Worm (Caenorhabditis elegans): ENCODE results near the gene efl-1.
"Not testable (repeated sequence)": the region's sequence is repeated elsewhere in the genome, so short reads cannot be mapped to it uniquely, and the experiment has no call there.

The efl-1 gene

ce11 chrV:16950036-16950435, 15.4 kb downstream of the efl-1 start:
- no peak for TF ChIP-seq pes-1 (GFP tag; IDR thresholded peaks at IDR 0.05)
- TF ChIP-seq ets-7 (tag; optimal IDR thresholded peaks at IDR 0.05), result no peak
- no peak for TF ChIP-seq tra-4 (tag; optimal IDR thresholded peaks at IDR 0.05)
- TF ChIP-seq F13C5.2 (tag; optimal IDR thresholded peaks at IDR 0.05), result no peak
- no peak for TF ChIP-seq hmg-4 (GFP tag; optimal IDR thresholded peaks at IDR 0.05)
- TF ChIP-seq ceh-13 (GFP tag; optimal IDR thresholded peaks at IDR 0.05), result no peak
- TF ChIP-seq ceh-36 (tag; optimal IDR thresholded peaks at IDR 0.05), result no peak
- no peak for TF ChIP-seq hnd-1 (tag; optimal IDR thresholded peaks at IDR 0.05)
- TF ChIP-seq ama-1 (optimal IDR thresholded peaks at IDR 0.05), result no peak
- no peak for TF ChIP-seq tbx-11 (GFP tag; IDR thresholded peaks at IDR 0.05)
- no peak for TF ChIP-seq aly-1 (tag; optimal IDR thresholded peaks at IDR 0.05)
- TF ChIP-seq flt-1 (GFP tag; IDR thresholded peaks at IDR 0.05), result no peak
- TF ChIP-seq tbx-37 (GFP tag; conservative IDR thresholded peaks at IDR 0.05), result no peak
- no peak for TF ChIP-seq B0310.2 (tag; optimal IDR thresholded peaks at IDR 0.05)
- no peak for TF ChIP-seq sea-1 (GFP tag; conservative IDR thresholded peaks at IDR 0.05)
- TF ChIP-seq hmbx-1 (tag; optimal IDR thresholded peaks at IDR 0.05), result no peak
- no peak for TF ChIP-seq scrt-1 (GFP tag; IDR thresholded peaks at IDR 0.05)

ce11 chrV:16949609-16950008, 15.9 kb downstream of the efl-1 start, which contains the start of gene fbxa-111:
Gene fbxa-111, minus strand, starts transcription at chrV:16949709.
- TF ChIP-seq flt-1 (GFP tag; IDR thresholded peaks at IDR 0.05); tbx-11 (GFP tag; IDR thresholded peaks at IDR 0.05); aly-1 (tag; optimal IDR thresholded peaks at IDR 0.05): not testable (repeated sequence)

- TF ChIP-seq ceh-36, hmbx-1, B0310.2 (tag; optimal IDR thresholded peaks at IDR 0.05): not testable (repeated sequence)
Measured at ce11 chrV:16948011-16948410, 17.5 kb downstream of the efl-1 start, which contains the start of gene fbxa-112. Gene fbxa-112, minus strand, starts transcription at chrV:16948111.

- not testable (repeated sequence) for TF ChIP-seq tra-4 (tag; optimal IDR thresholded peaks at IDR 0.05); scrt-1 (GFP tag; IDR thresholded peaks at IDR 0.05); aly-1 (tag; optimal IDR thresholded peaks at IDR 0.05)
Measured at ce11 chrV:16938731-16939130, 26.7 kb downstream of the efl-1 start, which contains the start of gene fbxa-148. Gene fbxa-148, plus strand, starts transcription at chrV:16939031.

ce11 chrV:16927345-16927744, 38.1 kb downstream of the efl-1 start, which contains the start of gene Y102A5C.36:
Gene Y102A5C.36, minus strand, starts transcription at chrV:16927445.
- TF ChIP-seq ets-7 (tag; optimal IDR thresholded peaks at IDR 0.05), result no peak
- no peak for TF ChIP-seq ceh-36 (tag; optimal IDR thresholded peaks at IDR 0.05)
- no peak for TF ChIP-seq B0310.2 (tag; optimal IDR thresholded peaks at IDR 0.05)
- TF ChIP-seq pes-1 (GFP tag; IDR thresholded peaks at IDR 0.05), result no peak
- no peak for TF ChIP-seq ceh-13 (GFP tag; optimal IDR thresholded peaks at IDR 0.05)
- TF ChIP-seq ama-1 (optimal IDR thresholded peaks at IDR 0.05), result no peak
- TF ChIP-seq aly-1 (tag; optimal IDR thresholded peaks at IDR 0.05), result no peak
- TF ChIP-seq tbx-37 (GFP tag; conservative IDR thresholded peaks at IDR 0.05), result no peak
- no peak for TF ChIP-seq F13C5.2 (tag; optimal IDR thresholded peaks at IDR 0.05)
- TF ChIP-seq tra-4 (tag; optimal IDR thresholded peaks at IDR 0.05), result no peak
- TF ChIP-seq hmg-4 (GFP tag; optimal IDR thresholded peaks at IDR 0.05), result no peak
- no peak for TF ChIP-seq hmbx-1 (tag; optimal IDR thresholded peaks at IDR 0.05)
- TF ChIP-seq flt-1 (GFP tag; IDR thresholded peaks at IDR 0.05), result no peak

ce11 chrV:16921952-16922351, 43.5 kb downstream of the efl-1 start, which contains the start of gene Y102A5C.4:
Gene Y102A5C.4, plus strand, starts transcription at chrV:16922252.
- TF ChIP-seq sea-1 (GFP tag; conservative IDR thresholded peaks at IDR 0.05) (no peak), ets-7 (tag; optimal IDR thresholded peaks at IDR 0.05) (no peak), hnd-1 (tag; optimal IDR thresholded peaks at IDR 0.05) (no peak), tbx-11 (GFP tag; IDR thresholded peaks at IDR 0.05) (no peak), B0310.2 (tag; optimal IDR thresholded peaks at IDR 0.05) (no peak)

ce11 chrV:16919675-16920074, 45.8 kb downstream of the efl-1 start:
- no peak for TF ChIP-seq hnd-1 (tag; optimal IDR thresholded peaks at IDR 0.05)
- no peak for TF ChIP-seq sea-1 (GFP tag; conservative IDR thresholded peaks at IDR 0.05)

- TF ChIP-seq ama-1 (optimal IDR thresholded peaks at IDR 0.05) (no peak), aly-1 (tag; optimal IDR thresholded peaks at IDR 0.05) (no peak), hnd-1 (tag; optimal IDR thresholded peaks at IDR 0.05) (no peak), flt-1 (GFP tag; IDR thresholded peaks at IDR 0.05) (no peak), ceh-13 (GFP tag; optimal IDR thresholded peaks at IDR 0.05) (no peak), pes-1 (GFP tag; IDR thresholded peaks at IDR 0.05) (no peak), scrt-1 (GFP tag; IDR thresholded peaks at IDR 0.05) (no peak), tbx-11 (GFP tag; IDR thresholded peaks at IDR 0.05) (no peak), ceh-36 (tag; optimal IDR thresholded peaks at IDR 0.05) (no peak), ets-7 (tag; optimal IDR thresholded peaks at IDR 0.05) (no peak), B0310.2 (tag; optimal IDR thresholded peaks at IDR 0.05) (no peak), hmg-4 (GFP tag; optimal IDR thresholded peaks at IDR 0.05) (no peak)
Measured at ce11 chrV:16918378-16918777, 47.1 kb downstream of the efl-1 start, which contains the start of the genes fbxa-206 and Y102A5C.2. Gene fbxa-206, minus strand, starts transcription at chrV:16918478. Gene Y102A5C.2, plus strand, starts transcription at chrV:16918731.

- TF ChIP-seq B0310.2 (tag; optimal IDR thresholded peaks at IDR 0.05), result no peak
Measured at ce11 chrV:16916079-16916478, 49.4 kb downstream of the efl-1 start, which contains the start of gene F09C6.10. Gene F09C6.10, minus strand, starts transcription at chrV:16916179.

Data from whole organism, early embryonic.